Fruit fly (Drosophila melanogaster) S2 (cell line): ENCODE data around the gene CG32091.

ENCODE experiments used
- CG8478 ChIP-seq: fragments of >200 bp; optimal IDR thresholded peaks from 2 replicates; lab custom pipeline; 2018
- CTCF ChIP-seq, 2 experiments: fragments of >200 bp; optimal IDR thresholded peaks; 2 replicates each; lab custom pipeline; 2018

- TF ChIP-seq CTCF (optimal IDR thresholded peaks at IDR 0.05; lab: Kevin White, UChicago) (no peak), CG8478 (lab: Kevin White, UChicago) (no peak)
Measured at dm6 chr3L:11599965-11600420, 31.2 kb upstream of the CG32091 start, which contains the start of the genes CG14137 and CG46394.
